Fruit fly (Drosophila melanogaster): Measurements from ENCODE around the gene bves.

Gene bves

DNA sequence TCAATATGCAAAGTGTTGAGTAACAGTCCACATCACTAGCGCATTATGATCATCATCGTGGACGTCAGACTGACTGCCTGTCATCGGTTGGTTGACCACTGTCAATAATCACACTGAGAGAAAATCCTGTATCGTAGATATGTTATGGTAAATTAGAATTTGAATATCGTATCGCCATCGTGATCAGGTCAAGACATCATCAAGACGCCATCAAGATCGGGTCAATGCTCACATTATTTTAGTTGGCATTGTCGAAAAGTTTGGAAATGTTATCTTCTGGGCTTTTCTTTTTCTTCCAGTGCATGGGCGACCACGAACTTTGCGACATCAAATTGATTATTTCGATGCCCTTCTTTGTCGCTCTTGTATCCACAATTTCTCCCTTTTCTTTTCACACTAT lies 5.2 kb downstream of the bves start (continued):
- TF ChIP-seq CG11085 (GFP tag; IDR thresholded peaks at IDR 0.05) (peak; percentile 31; the same call in 1 of the 2 replicates), Jarid2 (GFP tag; optimal IDR thresholded peaks at IDR 0.05) (peak; percentile 49), unc-4 (GFP tag; IDR thresholded peaks at IDR 0.05; ENCODE audit: partially characterized antibody) (no peak), CG2116 (GFP tag; optimal IDR thresholded peaks at IDR 0.05) (peak; percentile 53), wdn (GFP tag; IDR thresholded peaks at IDR 0.05) (peak; percentile 74), CG7786 (GFP tag; optimal IDR thresholded peaks at IDR 0.05) (peak; percentile 91), Bteb2 (GFP tag; optimal IDR thresholded peaks at IDR 0.05) (peak; percentile 77), GATAe (GFP tag; conservative IDR thresholded peaks at IDR 0.05) (no peak), bowl (GFP tag; IDR thresholded peaks at IDR 0.05) (peak; percentile 37; the same call in 1 of the 2 replicates), ATbp (GFP tag; optimal IDR thresholded peaks at IDR 0.05) (peak; percentile 94), fru (optimal IDR thresholded peaks at IDR 0.05) (no peak), CG16815 (GFP tag; optimal IDR thresholded peaks at IDR 0.05) (peak; percentile 75), CG7271 (tag; optimal IDR thresholded peaks at IDR 0.05) (no peak), exex (tag; optimal IDR thresholded peaks at IDR 0.05) (peak; percentile 21), CG12155 (GFP tag; optimal IDR thresholded peaks at IDR 0.05) (peak; percentile 77), CG33213 (GFP tag; optimal IDR thresholded peaks at IDR 0.05) (peak; percentile 88), CG32767 (GFP tag; IDR thresholded peaks at IDR 0.05) (peak; percentile 87), Tbp (GFP tag; optimal IDR thresholded peaks at IDR 0.05) (no peak), gem (tag; optimal IDR thresholded peaks at IDR 0.05) (peak; percentile 95), lilli (GFP tag; optimal IDR thresholded peaks at IDR 0.05) (peak; percentile 88), tgo (GFP tag; IDR thresholded peaks at IDR 0.05) (peak; percentile 84), CG4854 (GFP tag; optimal IDR thresholded peaks at IDR 0.05) (peak; percentile 72), HLHmδ (GFP tag; optimal IDR thresholded peaks at IDR 0.05) (no peak), CkIIα-i1 (GFP tag; IDR thresholded peaks at IDR 0.05) (peak; percentile 47; the same call in 1 of the 2 replicates), CG8944 (GFP tag; optimal IDR thresholded peaks at IDR 0.05) (peak; percentile 90), Dip2 (GFP tag; IDR thresholded peaks at IDR 0.05) (no peak), dimm (GFP tag; IDR thresholded peaks at IDR 0.05) (peak; percentile 66), CG17385 (GFP tag; optimal IDR thresholded peaks at IDR 0.05) (peak; percentile 91), z (GFP tag; IDR thresholded peaks at IDR 0.05) (no peak), CG1792 (GFP tag; optimal IDR thresholded peaks at IDR 0.05) (peak; percentile 78), stwl (tag; optimal IDR thresholded peaks at IDR 0.05) (no peak), Six4 (GFP tag; optimal IDR thresholded peaks at IDR 0.05) (peak; percentile 79), Atf-2 (GFP tag; optimal IDR thresholded peaks at IDR 0.05) (peak; percentile 91), CG7372 (GFP tag; IDR thresholded peaks at IDR 0.05) (peak; percentile 43), Optix (GFP tag; IDR thresholded peaks at IDR 0.05) (peak; percentile 88), tll (GFP tag; optimal IDR thresholded peaks at IDR 0.05) (no peak), ci (GFP tag; IDR thresholded peaks at IDR 0.05) (peak; percentile 96), CG2889 (GFP tag; IDR thresholded peaks at IDR 0.05) (peak; percentile 75), Gug (GFP tag; IDR thresholded peaks at IDR 0.05) (peak; percentile 69), Fer3 (tag; optimal IDR thresholded peaks at IDR 0.05) (peak; percentile 84), Hr78 (GFP tag; optimal IDR thresholded peaks at IDR 0.05) (peak in 1 of 2 experiments; percentile 92), ken (GFP tag; IDR thresholded peaks at IDR 0.05) (peak; percentile 89), Ada2b (GFP tag; IDR thresholded peaks at IDR 0.05) (peak; percentile 87), CG4360 (GFP tag; IDR thresholded peaks at IDR 0.05) (peak; percentile 48; the same call in 1 of the 2 replicates), CG15479 (GFP tag; optimal IDR thresholded peaks at IDR 0.05) (no peak), Dref (GFP tag; IDR thresholded peaks at IDR 0.05) (no peak), CG8290 (GFP tag; optimal IDR thresholded peaks at IDR 0.05) (peak; percentile 86), CG8290 (tag; optimal IDR thresholded peaks at IDR 0.05) (peak; percentile 38 to 93), trh (GFP tag; optimal IDR thresholded peaks at IDR 0.05) (peak; percentile 84), Dip3 (GFP tag; optimal IDR thresholded peaks at IDR 0.05) (peak; percentile 67), Nf-YA (GFP tag; IDR thresholded peaks at IDR 0.05) (peak; percentile 61), CG12391 (tag; optimal IDR thresholded peaks at IDR 0.05) (peak; percentile 93)

Data from whole organism, embryonic.